Fruit fly (Drosophila melanogaster): ENCODE results near the gene B9d2.

Gene B9d2

dm6 chr2L:6178740-6179633 is 48.5 kb upstream of the B9d2 start, which contains the start of gene smal (continued):
- TF ChIP-seq CG16813 (GFP tag; IDR thresholded peaks at IDR 0.05; ENCODE audit: partially characterized antibody) (peak; percentile 29; the same call in 1 of the 3 replicates), otp (GFP tag; IDR thresholded peaks at IDR 0.05) (peak; percentile 42; the same call in 1 of the 3 replicates), Awh (GFP tag; IDR thresholded peaks at IDR 0.05) (peak; percentile 54), CG8359 (GFP tag; optimal IDR thresholded peaks at IDR 0.05; ENCODE audit: borderline replicate concordance) (peak; percentile 32), nom (GFP tag; optimal IDR thresholded peaks at IDR 0.05) (peak; percentile 19), CG6272 (GFP tag; IDR thresholded peaks at IDR 0.05) (0 out of 2 replicates have a peak, but pooled peaks have one; percentile 12), D19A (tag; optimal IDR thresholded peaks at IDR 0.05) (peak; percentile 33), Bgb (GFP tag; IDR thresholded peaks at IDR 0.05; ENCODE audit: partially characterized antibody) (peak; percentile 61), CG11398 (GFP tag; optimal IDR thresholded peaks at IDR 0.05) (peak; percentile 19), Nf-YC (tag; optimal IDR thresholded peaks at IDR 0.05) (peak; percentile 36), CG11696 (GFP tag; IDR thresholded peaks at IDR 0.05) (0 out of 2 replicates have a peak, but pooled peaks have one; percentile 30), CG12071 (GFP tag; optimal IDR thresholded peaks at IDR 0.05) (peak; percentile 34), CG15479 (GFP tag; optimal IDR thresholded peaks at IDR 0.05) (peak; percentile 91), CG33213 (GFP tag; optimal IDR thresholded peaks at IDR 0.05) (peak; percentile 31), gcm (GFP tag; optimal IDR thresholded peaks at IDR 0.05) (peak; percentile 6), stc (GFP tag; IDR thresholded peaks at IDR 0.05) (peak; percentile 21; the same call in 1 of the 2 replicates), ftz-f1 (GFP tag; optimal IDR thresholded peaks at IDR 0.05) (peak; percentile 36), dmrt11E (tag; optimal IDR thresholded peaks at IDR 0.05) (no peak), CG5953 (GFP tag; IDR thresholded peaks at IDR 0.05) (0 out of 2 replicates have a peak, but pooled peaks have one; percentile 44), knrl (GFP tag; IDR thresholded peaks at IDR 0.05; ENCODE audit: partially characterized antibody) (0 out of 3 replicates have a peak, but pooled peaks have one; percentile 30), chm (GFP tag; IDR thresholded peaks at IDR 0.05) (peak; percentile 93), CG14050 (GFP tag; IDR thresholded peaks at IDR 0.05) (no peak), ac (GFP tag; optimal IDR thresholded peaks at IDR 0.05) (peak; percentile 31), tna (GFP tag; IDR thresholded peaks at IDR 0.05; ENCODE audit: partially characterized antibody) (0 out of 2 replicates have a peak, but pooled peaks have one; percentile 48), CG13123 (GFP tag; optimal IDR thresholded peaks at IDR 0.05) (no peak), CG2712 (tag; optimal IDR thresholded peaks at IDR 0.05) (peak; percentile 18), hb (GFP tag; IDR thresholded peaks at IDR 0.05; ENCODE audit: partially characterized antibody) (0 out of 3 replicates have a peak, but pooled peaks have one; percentile 57), E2f1 (GFP tag; IDR thresholded peaks at IDR 0.05) (peak; percentile 35; the same call in 1 of the 2 replicates), fd96Cb (tag; optimal IDR thresholded peaks at IDR 0.05) (no peak), psq (GFP tag; optimal IDR thresholded peaks at IDR 0.05) (no peak), CG10543 (GFP tag; optimal IDR thresholded peaks at IDR 0.05) (peak; percentile 35), zen2 (GFP tag; IDR thresholded peaks at IDR 0.05; ENCODE audit: partially characterized antibody) (peak; percentile 42; the same call in 1 of the 3 replicates), Antp (GFP tag; optimal IDR thresholded peaks at IDR 0.05) (peak; percentile 4), PHDP (tag; optimal IDR thresholded peaks at IDR 0.05) (peak; percentile 2), gce (GFP tag; IDR thresholded peaks at IDR 0.05) (no peak; the same call in 2 of the 3 replicates), Pdp1 (GFP tag; optimal IDR thresholded peaks at IDR 0.05) (peak in 1 of 2 experiments; percentile 36), Hr51 (GFP tag; optimal IDR thresholded peaks at IDR 0.05) (peak in 1 of 2 experiments; percentile 34), Dll (GFP tag; IDR thresholded peaks at IDR 0.05; ENCODE audit: partially characterized antibody) (0 out of 4 replicates have a peak, but pooled peaks have one; percentile 30), CG34224 (GFP tag; IDR thresholded peaks at IDR 0.05; ENCODE audit: partially characterized antibody) (0 out of 3 replicates have a peak, but pooled peaks have one; percentile 34), sob (GFP tag; IDR thresholded peaks at IDR 0.05) (0 out of 2 replicates have a peak, but pooled peaks have one; percentile 18), Spps (tag; optimal IDR thresholded peaks at IDR 0.05) (no peak), CG42726 (GFP tag; IDR thresholded peaks at IDR 0.05; ENCODE audit: partially characterized antibody) (peak; percentile 65; the same call in 1 of the 2 replicates), CG9437 (GFP tag; optimal IDR thresholded peaks at IDR 0.05) (no peak), lab (GFP tag; optimal IDR thresholded peaks at IDR 0.05) (peak; percentile 45), so (GFP tag; IDR thresholded peaks at IDR 0.05) (peak; percentile 30; the same call in 1 of the 3 replicates)

Measured in whole organism, embryonic.